Fruit fly (Drosophila melanogaster) whole organism, embryonic: ENCODE measurements around the gene CG5883.
A peak's percentile ranks its signal among the peaks of the same experiment; 100 is the strongest.

Source experiments
- Adf1 ChIP-seq: fragments of 200-800 bp; sonication (Bioruptor generic); IDR thresholded peaks from 2 replicates; pipeline ENCODE4 v1.3.6; 2022; ENCODE audit warnings: missing biosample characterization, missing genetic modification characterization
- Asciz ChIP-seq: fragments of 200-800 bp; sonication (Bioruptor generic); optimal IDR thresholded peaks from 2 replicates; lab custom pipeline; 2017; ENCODE audit warnings: missing biosample characterization, mild to moderate bottlenecking, missing genetic modification characterization, missing genetic modification reagents
- BtbVII ChIP-seq: fragments of 200-800 bp; sonication (Bioruptor generic); optimal IDR thresholded peaks from 3 replicates; lab custom pipeline; 2017; ENCODE audit warnings: missing biosample characterization, mild to moderate bottlenecking, missing genetic modification characterization
- CG1024 ChIP-seq: fragments of 200-800 bp; sonication (Bioruptor generic); IDR thresholded peaks from 2 replicates; pipeline ENCODE4 v1.3.6; 2022; ENCODE audit warnings: missing biosample characterization, missing genetic modification characterization
- CG10543 ChIP-seq: fragments of 200-800 bp; sonication (Bioruptor generic); optimal IDR thresholded peaks from 3 replicates; lab custom pipeline; 2017; ENCODE audit warnings: missing biosample characterization, mild to moderate bottlenecking, missing genetic modification characterization, moderate library complexity
- CG10565 ChIP-seq: fragments of 200-800 bp; sonication (Bioruptor generic); optimal IDR thresholded peaks from 3 replicates; lab custom pipeline; 2016; ENCODE audit warnings: missing biosample characterization, mild to moderate bottlenecking, missing genetic modification characterization
- CG11456 ChIP-seq: fragments of 200-800 bp; sonication (Bioruptor generic); IDR thresholded peaks from 3 replicates; pipeline ENCODE4 v1.3.6; 2022; ENCODE audit warnings: missing biosample characterization, missing genetic modification characterization
- CG12155 ChIP-seq: fragments of 200-800 bp; sonication (Bioruptor generic); optimal IDR thresholded peaks from 3 replicates; lab custom pipeline; 2016; ENCODE audit warnings: missing biosample characterization, missing genetic modification characterization
- CG13424 ChIP-seq: fragments of 200-800 bp; sonication (Bioruptor generic); optimal IDR thresholded peaks from 2 replicates; lab custom pipeline; 2019; ENCODE audit warnings: missing biosample characterization, mild to moderate bottlenecking, missing genetic modification characterization, moderate library complexity
- CG15011 ChIP-seq: fragments of 200-800 bp; sonication (Bioruptor generic); optimal IDR thresholded peaks from 3 replicates; lab custom pipeline; 2018; ENCODE audit warnings: missing biosample characterization, mild to moderate bottlenecking, missing genetic modification characterization
- CG15479 ChIP-seq: fragments of 200-800 bp; sonication (Bioruptor generic); optimal IDR thresholded peaks from 3 replicates; lab custom pipeline; 2019; ENCODE audit warnings: missing biosample characterization, mild to moderate bottlenecking, missing genetic modification characterization, moderate library complexity
- CG17361 ChIP-seq: fragments of 200-800 bp; sonication (Bioruptor generic); IDR thresholded peaks from 3 replicates; pipeline ENCODE4 v1.3.6; 2022; ENCODE audit warnings: missing biosample characterization, missing genetic modification characterization
- CG1792 ChIP-seq: fragments of 200-800 bp; sonication (Bioruptor generic); optimal IDR thresholded peaks from 2 replicates; lab custom pipeline; 2016; ENCODE audit warnings: missing biosample characterization, missing genetic modification characterization
- CG18262 ChIP-seq: fragments of 200-800 bp; optimal IDR thresholded peaks from 3 replicates; lab custom pipeline; 2019; ENCODE audit warnings: missing biosample characterization, mild to moderate bottlenecking, missing genetic modification characterization, moderate library complexity
- CG2889 ChIP-seq: fragments of 200-800 bp; sonication (Bioruptor generic); IDR thresholded peaks from 3 replicates; pipeline ENCODE4 v1.3.6; 2022; ENCODE audit warnings: missing biosample characterization, missing genetic modification characterization
- CG3163 ChIP-seq: fragments of 200-800 bp; sonication (Bioruptor generic); optimal IDR thresholded peaks from 3 replicates; lab custom pipeline; 2016; ENCODE audit warnings: missing biosample characterization, missing genetic modification characterization
- CG33557 ChIP-seq: fragments of 200-800 bp; sonication (Bioruptor generic); optimal IDR thresholded peaks from 2 replicates; lab custom pipeline; 2019; ENCODE audit warnings: missing biosample characterization, mild to moderate bottlenecking, missing genetic modification characterization, moderate library complexity
- CG3726 ChIP-seq: fragments of 200-800 bp; sonication (Bioruptor generic); IDR thresholded peaks from 3 replicates; pipeline ENCODE4, ENCODE4 v1.3.6; 2022; ENCODE audit warnings: missing biosample characterization, missing genetic modification characterization
- CG3995 ChIP-seq: fragments of 200-800 bp; sonication (Bioruptor generic); optimal IDR thresholded peaks from 3 replicates; lab custom pipeline; 2016; ENCODE audit warnings: missing biosample characterization, missing genetic modification characterization
- CG6654 ChIP-seq: fragments of 200-800 bp; sonication (Bioruptor generic); optimal IDR thresholded peaks from 2 replicates; lab custom pipeline; 2017; ENCODE audit warnings: missing biosample characterization, mild to moderate bottlenecking, missing genetic modification characterization
- CG7372 ChIP-seq: fragments of 200-800 bp; sonication (Bioruptor generic); IDR thresholded peaks from 2 replicates; pipeline ENCODE4 v1.3.6; 2022; ENCODE audit warnings: missing biosample characterization, missing genetic modification characterization
- CkIIα-i1 ChIP-seq: fragments of 200-800 bp; sonication (Bioruptor generic); IDR thresholded peaks from 2 replicates; pipeline ENCODE4 v1.3.6; 2022; ENCODE audit warnings: missing biosample characterization, missing genetic modification characterization
- D19A ChIP-seq: fragments of 200-800 bp; optimal IDR thresholded peaks from 3 replicates; lab custom pipeline; 2019; ENCODE audit warnings: missing biosample characterization, mild to moderate bottlenecking, missing genetic modification characterization, moderate library complexity
- E2f1 ChIP-seq: fragments of 200-800 bp; sonication (Bioruptor generic); IDR thresholded peaks from 2 replicates; pipeline ENCODE4 v1.3.6; 2022; ENCODE audit warnings: missing biosample characterization, missing genetic modification characterization
- Fer3 ChIP-seq: fragments of 200-800 bp; sonication (Bioruptor generic); optimal IDR thresholded peaks from 2 replicates; lab custom pipeline; 2018; ENCODE audit warnings: missing biosample characterization, mild to moderate bottlenecking, missing genetic modification characterization, moderate library complexity
- Hmr ChIP-seq: fragments of 200-800 bp; sonication (Bioruptor generic); optimal IDR thresholded peaks from 3 replicates; lab custom pipeline; 2017; ENCODE audit warnings: mild to moderate bottlenecking, missing biosample characterization, missing genetic modification reagents, missing genetic modification characterization
- Stat92E ChIP-seq, 3 experiments: fragments of >200 bp in 2 of 3; fragments of 200-800 bp in 1 of 3; sonication (Bioruptor generic) in 1 of 3; optimal IDR thresholded peaks; 2 replicates each; lab custom pipeline; 2017 to 2019; ENCODE audit warnings: missing biosample characterization in 3 of 3, missing genetic modification characterization in 3 of 3, mild to moderate bottlenecking in 1 of 3, moderate library complexity in 1 of 3
- Xbp1 ChIP-seq: fragments of 200-800 bp; sonication (Bioruptor generic); optimal IDR thresholded peaks from 3 replicates; lab custom pipeline; 2016; ENCODE audit warnings: missing biosample characterization, mild to moderate bottlenecking, missing genetic modification characterization
- YL-1 ChIP-seq: fragments of 200-800 bp; sonication (Bioruptor generic); optimal IDR thresholded peaks from 3 replicates; lab custom pipeline; 2017; ENCODE audit warnings: missing biosample characterization, mild to moderate bottlenecking, missing genetic modification characterization
- ap ChIP-seq: fragments of 200-800 bp; sonication (Bioruptor generic); IDR thresholded peaks from 2 replicates; pipeline ENCODE4 v1.3.6; 2022; ENCODE audit warnings: missing biosample characterization, missing genetic modification characterization
- bigmax ChIP-seq: fragments of 200-800 bp; sonication (Bioruptor generic); optimal IDR thresholded peaks from 2 replicates; lab custom pipeline; 2018; ENCODE audit warnings: missing biosample characterization, mild to moderate bottlenecking, missing genetic modification characterization
- br ChIP-seq: fragments of >200 bp; optimal IDR thresholded peaks from 2 replicates; lab custom pipeline; 2017
- croc ChIP-seq: fragments of 200-800 bp; sonication (Bioruptor generic); conservative IDR thresholded peaks from 3 replicates; pipeline ENCODE4 v1.3.6; 2022; ENCODE audit warnings: missing biosample characterization, missing genetic modification characterization
- danr ChIP-seq: fragments of 200-800 bp; sonication (Bioruptor generic); IDR thresholded peaks from 2 replicates; pipeline ENCODE4 v1.3.6; 2022; ENCODE audit warnings: missing biosample characterization, missing genetic modification characterization
- ems ChIP-seq: fragments of 200-800 bp; sonication (Bioruptor generic); optimal IDR thresholded peaks from 3 replicates; lab custom pipeline; 2016; ENCODE audit warnings: missing biosample characterization, missing genetic modification characterization
- fd64A ChIP-seq: fragments of 200-800 bp; sonication (Bioruptor generic); optimal IDR thresholded peaks from 3 replicates; lab custom pipeline; 2018; ENCODE audit warnings: missing biosample characterization, mild to moderate bottlenecking, missing genetic modification characterization
- gem ChIP-seq: fragments of 200-800 bp; sonication (Bioruptor generic); optimal IDR thresholded peaks from 2 replicates; lab custom pipeline; 2019; ENCODE audit warnings: missing biosample characterization, mild to moderate bottlenecking, missing genetic modification characterization, moderate library complexity
- grn ChIP-seq: fragments of 200-800 bp; sonication (Bioruptor generic); optimal IDR thresholded peaks from 3 replicates; lab custom pipeline; 2017; ENCODE audit warnings: missing biosample characterization, missing genetic modification characterization
- kah ChIP-seq: fragments of 200-800 bp; sonication (Bioruptor generic); optimal IDR thresholded peaks from 2 replicates; lab custom pipeline; 2018; ENCODE audit warnings: missing biosample characterization, mild to moderate bottlenecking, missing genetic modification characterization
- kni ChIP-seq: fragments of 200-800 bp; sonication (Bioruptor generic); optimal IDR thresholded peaks from 3 replicates; lab custom pipeline; 2017; ENCODE audit warnings: mild to moderate bottlenecking, missing biosample characterization, missing genetic modification reagents, missing genetic modification characterization
- lbe ChIP-seq: fragments of 200-800 bp; sonication (Bioruptor generic); optimal IDR thresholded peaks from 2 replicates; lab custom pipeline; 2016; ENCODE audit warnings: missing biosample characterization, mild to moderate bottlenecking, missing genetic modification characterization
- lilli ChIP-seq: fragments of 200-800 bp; sonication (Bioruptor generic); optimal IDR thresholded peaks from 3 replicates; lab custom pipeline; 2016; ENCODE audit warnings: missing biosample characterization, missing genetic modification characterization
- luna ChIP-seq: fragments of 200-800 bp; sonication (Bioruptor generic); optimal IDR thresholded peaks from 2 replicates; lab custom pipeline; 2016; ENCODE audit warnings: missing biosample characterization, missing genetic modification characterization
- nerfin-1 ChIP-seq: fragments of 200-800 bp; sonication (Bioruptor generic); optimal IDR thresholded peaks from 3 replicates; lab custom pipeline; 2019; ENCODE audit warnings: missing biosample characterization, mild to moderate bottlenecking, missing genetic modification characterization, moderate library complexity
- phol ChIP-seq: fragments of 200-800 bp; sonication (Bioruptor generic); optimal IDR thresholded peaks from 3 replicates; lab custom pipeline; 2018; ENCODE audit warnings: missing biosample characterization, mild to moderate bottlenecking, missing genetic modification characterization, moderate library complexity
- ranshi ChIP-seq: fragments of 200-800 bp; sonication (Bioruptor generic); IDR thresholded peaks from 2 replicates; pipeline ENCODE4 v1.3.6; 2022; ENCODE audit warnings: missing biosample characterization, missing genetic modification characterization
- scrt ChIP-seq: fragments of 200-800 bp; sonication (Bioruptor generic); optimal IDR thresholded peaks from 2 replicates; lab custom pipeline; 2018; ENCODE audit warnings: missing biosample characterization, mild to moderate bottlenecking, missing genetic modification characterization, moderate library complexity
- slp2 ChIP-seq: fragments of 200-800 bp; sonication (Bioruptor generic); optimal IDR thresholded peaks from 2 replicates; lab custom pipeline; 2016; ENCODE audit warnings: missing biosample characterization, missing genetic modification characterization
- sqz ChIP-seq: fragments of 200-800 bp; sonication (Bioruptor generic); optimal IDR thresholded peaks from 3 replicates; lab custom pipeline; 2018; ENCODE audit warnings: missing biosample characterization, mild to moderate bottlenecking, missing genetic modification characterization
- trh ChIP-seq: fragments of 200-800 bp; sonication (Bioruptor generic); optimal IDR thresholded peaks from 2 replicates; lab custom pipeline; 2016; ENCODE audit warnings: missing biosample characterization, missing genetic modification characterization
- z ChIP-seq: fragments of 200-800 bp; sonication (Bioruptor generic); IDR thresholded peaks from 3 replicates; pipeline ENCODE4 v1.3.6; 2022; ENCODE audit warnings: missing biosample characterization, missing genetic modification characterization
- zen2 ChIP-seq: fragments of 200-800 bp; sonication (Bioruptor generic); IDR thresholded peaks from 3 replicates; pipeline ENCODE4 v1.3.6; 2022; ENCODE audit warnings: missing biosample characterization, missing genetic modification characterization; ENCODE audit not compliant: partially characterized antibody

CG5883 gene

dm6 chr3L:11992960-11993359 lies 48.3 kb upstream of the CG5883 start, which contains the start of gene viaf (continued):
- TF ChIP-seq Xbp1 (GFP tag; lab: Kevin White, UChicago): peak; percentile 78
- TF ChIP-seq br (lab: Kevin White, UChicago): no peak
- TF ChIP-seq Stat92E (GFP tag; optimal IDR thresholded peaks at IDR 0.05; lab: Kevin White, UChicago): no peak
- TF ChIP-seq ap (GFP tag; lab: Robert Waterston, UW): 0 out of 2 replicates have a peak, but pooled peaks have one; percentile 7
- no peak for TF ChIP-seq Hmr
- TF ChIP-seq CG10565 (GFP tag; lab: Kevin White, UChicago): no peak
- no peak for TF ChIP-seq sqz
- no peak for TF ChIP-seq z (GFP tag; lab: Robert Waterston, UW)
- TF ChIP-seq Asciz (GFP tag; lab: Kevin White, UChicago): no peak
- TF ChIP-seq CG2889 (GFP tag; lab: Robert Waterston, UW): no peak
- no peak for TF ChIP-seq kah
- TF ChIP-seq zen2 (GFP tag; lab: Robert Waterston, UW): peak; percentile 79
- no peak for TF ChIP-seq ems (GFP tag; lab: Kevin White, UChicago)
- no peak; the same call in 2 of the 3 replicates for TF ChIP-seq CG17361 (GFP tag; lab: Robert Waterston, UW)
- TF ChIP-seq scrt (GFP tag; lab: Kevin White, UChicago): no peak
- TF ChIP-seq CG11456 (GFP tag; lab: Robert Waterston, UW): peak; percentile 62; the same call in 1 of the 3 replicates
- no peak for TF ChIP-seq nerfin-1
- no peak for TF ChIP-seq D19A
- peak; percentile 59; the same call in 1 of the 2 replicates for TF ChIP-seq E2f1 (GFP tag; lab: Robert Waterston, UW)
- TF ChIP-seq CG6654: no peak
- TF ChIP-seq CG15479 (GFP tag; lab: Kevin White, UChicago): no peak
- TF ChIP-seq gem (tag; lab: Kevin White, UChicago): no peak
- no peak for TF ChIP-seq bigmax (GFP tag; lab: Kevin White, UChicago)
- TF ChIP-seq YL-1 (GFP tag; lab: Kevin White, UChicago): peak; percentile 88
- TF ChIP-seq grn (GFP tag; lab: Kevin White, UChicago): no peak
- peak; percentile 48 for TF ChIP-seq lbe
- peak; percentile 61 for TF ChIP-seq lilli (GFP tag; lab: Kevin White, UChicago)
- no peak for TF ChIP-seq croc (GFP tag; lab: Robert Waterston, UW)
- peak; percentile 42 for TF ChIP-seq CG33557 (GFP tag; lab: Kevin White, UChicago)
- TF ChIP-seq BtbVII (GFP tag; lab: Kevin White, UChicago): no peak
- no peak for TF ChIP-seq CG3726 (GFP tag; lab: Robert Waterston, UW)
- no peak for TF ChIP-seq CG3163
- TF ChIP-seq slp2 (GFP tag; lab: Kevin White, UChicago): no peak
- TF ChIP-seq CG10543: no peak
- peak; percentile 2 for TF ChIP-seq luna (GFP tag; lab: Kevin White, UChicago)
- no peak for TF ChIP-seq Fer3 (tag; lab: Kevin White, UChicago)
- TF ChIP-seq CG7372 (GFP tag; lab: Robert Waterston, UW): peak; percentile 25; the same call in 1 of the 2 replicates
- TF ChIP-seq Adf1 (GFP tag; lab: Robert Waterston, UW): peak; percentile 18; the same call in 1 of the 2 replicates
- TF ChIP-seq CG1024 (GFP tag; lab: Robert Waterston, UW): no peak
- TF ChIP-seq fd64A (GFP tag; lab: Kevin White, UChicago): no peak
- no peak for TF ChIP-seq ranshi
- no peak for TF ChIP-seq kni (GFP tag; lab: Kevin White, UChicago)
- TF ChIP-seq CG3995 (GFP tag; lab: Kevin White, UChicago): peak; percentile 95
- TF ChIP-seq CG15011 (GFP tag; lab: Kevin White, UChicago): no peak
- no peak for TF ChIP-seq CG18262 (tag; lab: Kevin White, UChicago)
- no peak for TF ChIP-seq trh (GFP tag; lab: Kevin White, UChicago)
- no peak for TF ChIP-seq danr (GFP tag; lab: Robert Waterston, UW)
- peak; percentile 37 for TF ChIP-seq CG12155 (GFP tag; lab: Kevin White, UChicago)
- peak; percentile 64 for TF ChIP-seq CG13424 (tag; lab: Kevin White, UChicago)
- TF ChIP-seq CG1792 (GFP tag; lab: Kevin White, UChicago): no peak
- TF ChIP-seq phol (tag; lab: Kevin White, UChicago): peak; percentile 69
- no peak for TF ChIP-seq CkIIα-i1
